Worm (Caenorhabditis elegans) whole organism, L4/young adult: ENCODE results near the gene Y116A8C.465.

Experiments
- W03F9.2 ChIP-seq: fragments of 150-350 bp; optimal IDR thresholded peaks from 2 replicates; lab custom pipeline; 2014; ENCODE audit warnings: missing biosample characterization, missing genetic modification characterization
- dao-5 ChIP-seq: sonication (generic microtip); optimal IDR thresholded peaks from 2 replicates; lab custom pipeline; 2016; ENCODE audit warnings: missing genotype, missing genetic modification characterization, moderate library complexity, missing compliant biosample characterization
- him-1 ChIP-seq: sonication (generic microtip); optimal IDR thresholded peaks from 2 replicates; lab custom pipeline; 2016; ENCODE audit warnings: missing genotype, missing genetic modification reagents, missing genetic modification characterization, missing compliant biosample characterization

Gene Y116A8C.465

ce11 chrIV:17084317-17084716, 19.3 kb downstream of the Y116A8C.465 start:
- no peak for TF ChIP-seq him-1
- TF ChIP-seq dao-5 = no peak
- TF ChIP-seq W03F9.2 (tag; lab: Kevin White, UChicago) = no peak

ce11 chrIV:17084839-17085238, 19.8 kb downstream of the Y116A8C.465 start:
- no peak for TF ChIP-seq dao-5
- TF ChIP-seq him-1 = no peak
- TF ChIP-seq W03F9.2 (tag; lab: Kevin White, UChicago) = no peak

ce11 chrIV:17087384-17088099, 22.5 kb downstream of the Y116A8C.465 start, which contains the start of the genes snx-13 and snr-1:
Gene snx-13, minus strand, starts transcription at chrIV:17087438.
Gene snr-1, plus strand, starts transcription at chrIV:17088049.
- TF ChIP-seq him-1 (peak; percentile 39), W03F9.2 (tag; lab: Kevin White, UChicago) (peak; percentile 89), dao-5 (peak; percentile 31)

ce11 chrIV:17088849-17089248, 23.8 kb downstream of the Y116A8C.465 start, which contains the start of gene Y116A8C.43:
Gene Y116A8C.43, plus strand, starts transcription at chrIV:17088851.
- TF ChIP-seq him-1 (no peak), W03F9.2 (tag; lab: Kevin White, UChicago) (no peak), dao-5 (no peak)

- TF ChIP-seq W03F9.2 (tag; lab: Kevin White, UChicago) (no peak), him-1 (no peak), dao-5 (no peak)
Measured at ce11 chrIV:17093701-17094100, 28.7 kb downstream of the Y116A8C.465 start, which contains the start of gene Y116A8C.29. Gene Y116A8C.29, plus strand, starts transcription at chrIV:17094028.

- TF ChIP-seq W03F9.2 (tag; lab: Kevin White, UChicago) = no peak
- TF ChIP-seq dao-5 = no peak
- no peak for TF ChIP-seq him-1
Measured at ce11 chrIV:17096168-17096567, 31.1 kb downstream of the Y116A8C.465 start, which contains the start of gene Y116A8C.27. Gene Y116A8C.27, minus strand, starts transcription at chrIV:17096268.

ce11 chrIV:17099113-17099512, 34.1 kb downstream of the Y116A8C.465 start:
- no peak for TF ChIP-seq him-1
- TF ChIP-seq dao-5 = no peak
- no peak for TF ChIP-seq W03F9.2 (tag; lab: Kevin White, UChicago)

- TF ChIP-seq him-1 (no peak), W03F9.2 (tag; lab: Kevin White, UChicago) (no peak), dao-5 (no peak)
Measured at ce11 chrIV:17100148-17100547, 35.1 kb downstream of the Y116A8C.465 start, which contains the start of gene bca-2. Gene bca-2, minus strand, starts transcription at chrIV:17100248.

- no peak for TF ChIP-seq dao-5
- TF ChIP-seq him-1 = no peak
- TF ChIP-seq W03F9.2 (tag; lab: Kevin White, UChicago) = no peak
Measured at ce11 chrIV:17100628-17101338, 35.7 kb downstream of the Y116A8C.465 start.

ce11 chrIV:17103116-17103515, 38.1 kb downstream of the Y116A8C.465 start:
- TF ChIP-seq dao-5 (no peak), W03F9.2 (tag; lab: Kevin White, UChicago) (no peak), him-1 (no peak)

ce11 chrIV:17103615-17104014, 38.6 kb downstream of the Y116A8C.465 start, which contains the start of gene Y116A8C.30:
Gene Y116A8C.30, minus strand, starts transcription at chrIV:17103715.
- TF ChIP-seq him-1 = no peak
- TF ChIP-seq dao-5 = no peak
- TF ChIP-seq W03F9.2 (tag; lab: Kevin White, UChicago) = no peak

- TF ChIP-seq dao-5 (no peak), him-1 (no peak), W03F9.2 (tag; lab: Kevin White, UChicago) (no peak)
Measured at ce11 chrIV:17104157-17104872, 39.3 kb downstream of the Y116A8C.465 start.

ce11 chrIV:17105578-17105977, 40.5 kb downstream of the Y116A8C.465 start:
- TF ChIP-seq him-1 (no peak), W03F9.2 (tag; lab: Kevin White, UChicago) (no peak), dao-5 (no peak)

ce11 chrIV:17108200-17108599, 43.2 kb downstream of the Y116A8C.465 start:
- TF ChIP-seq him-1 (no peak), W03F9.2 (tag; lab: Kevin White, UChicago) (no peak), dao-5 (no peak)
